Fruit fly (Drosophila melanogaster): ENCODE results near the gene CG14109.

dm6 chr3L:13433522-13433921, 7.2 kb upstream of the CG14109 start:
- TF ChIP-seq insv (optimal IDR thresholded peaks at IDR 0.05) (no peak), psq (optimal IDR thresholded peaks at IDR 0.05) (no peak)
